Fruit fly (Drosophila melanogaster) S2 (cell line): Measurements from ENCODE around the gene CG13023.

ENCODE experiments used
- CG8478 ChIP-seq: fragments of >200 bp; optimal IDR thresholded peaks from 2 replicates; lab custom pipeline; 2018
- CTCF ChIP-seq, 2 experiments: fragments of >200 bp; optimal IDR thresholded peaks; 2 replicates each; lab custom pipeline; 2018

DNA sequence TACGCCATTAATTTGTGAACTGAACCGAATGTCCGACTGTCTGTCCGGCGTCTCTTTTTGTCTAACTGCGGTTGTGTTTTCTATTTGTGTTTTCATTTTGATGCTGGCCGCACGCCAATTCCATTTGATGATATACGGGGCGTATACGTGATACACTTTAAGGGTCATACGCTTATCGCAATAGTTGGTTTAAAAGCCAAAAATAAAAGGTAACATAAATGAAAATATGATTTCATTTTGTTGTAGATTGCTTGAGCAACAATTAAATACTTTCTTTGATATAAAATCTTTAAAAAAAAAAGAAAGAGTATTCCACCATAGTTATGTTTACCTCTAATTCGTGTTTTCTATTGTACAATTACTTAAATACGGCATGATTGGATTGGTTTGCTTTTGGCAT, 42.2 kb downstream of the CG13023 start:
- TF ChIP-seq CG8478 (lab: Kevin White, UChicago) (no peak), CTCF (optimal IDR thresholded peaks at IDR 0.05; lab: Kevin White, UChicago) (no peak)
